Worm (Caenorhabditis elegans) whole organism, late embryonic: ENCODE measurements around the gene T05C1.2.

Experiments
- C08G9.2 ChIP-seq: sonication (generic microtip); optimal IDR thresholded peaks from 2 replicates; lab custom pipeline; 2016; ENCODE audit warnings: mild to moderate bottlenecking, missing genetic modification characterization, moderate library complexity, missing compliant biosample characterization
- C38D4.7 ChIP-seq: fragments of 200-800 bp; sonication (Bioruptor generic); optimal IDR thresholded peaks from 2 replicates; lab custom pipeline; 2018; ENCODE audit warnings: mild to moderate bottlenecking, missing genetic modification characterization, moderate library complexity, missing compliant biosample characterization
- F13H6.1 ChIP-seq: sonication (generic microtip); optimal IDR thresholded peaks from 2 replicates; lab custom pipeline; 2016; ENCODE audit warnings: missing genetic modification characterization, missing compliant biosample characterization
- K02D7.2 ChIP-seq: sonication (generic microtip); optimal IDR thresholded peaks from 2 replicates; lab custom pipeline; 2017; ENCODE audit warnings: mild to moderate bottlenecking, missing genetic modification characterization, missing compliant biosample characterization
- Y22D7AL.16 ChIP-seq: sonication (generic microtip); optimal IDR thresholded peaks from 2 replicates; lab custom pipeline; 2016; ENCODE audit warnings: missing genetic modification characterization, missing compliant biosample characterization
- ceh-14 ChIP-seq: sonication (generic microtip); optimal IDR thresholded peaks from 2 replicates; lab custom pipeline; 2016; ENCODE audit warnings: missing genotype, missing genetic modification characterization, missing compliant biosample characterization
- ceh-18 ChIP-seq: sonication (generic microtip); optimal IDR thresholded peaks from 2 replicates; lab custom pipeline; 2016; ENCODE audit warnings: missing genetic modification characterization, missing compliant biosample characterization
- ceh-19 ChIP-seq: fragments of 200-800 bp; sonication (Bioruptor generic); optimal IDR thresholded peaks from 2 replicates; lab custom pipeline; 2018; ENCODE audit warnings: mild to moderate bottlenecking, missing genetic modification characterization, missing compliant biosample characterization
- ceh-22 ChIP-seq: sonication (generic microtip); optimal IDR thresholded peaks from 2 replicates; lab custom pipeline; 2017; ENCODE audit warnings: missing biosample characterization, missing genetic modification characterization
- ceh-31 ChIP-seq: sonication (generic microtip); optimal IDR thresholded peaks from 2 replicates; lab custom pipeline; 2016; ENCODE audit warnings: missing genetic modification characterization, missing compliant biosample characterization
- ceh-34 ChIP-seq: sonication (generic microtip); optimal IDR thresholded peaks from 2 replicates; lab custom pipeline; 2016; ENCODE audit warnings: mild to moderate bottlenecking, missing genetic modification characterization, missing compliant biosample characterization
- ceh-9 ChIP-seq: sonication (generic microtip); optimal IDR thresholded peaks from 2 replicates; lab custom pipeline; 2016; ENCODE audit warnings: mild to moderate bottlenecking, missing genetic modification characterization, inconsistent platforms, missing compliant biosample characterization
- che-1 ChIP-seq: sonication (generic microtip); optimal IDR thresholded peaks from 2 replicates; lab custom pipeline; 2016; ENCODE audit warnings: mild to moderate bottlenecking, missing genetic modification characterization, missing compliant biosample characterization
- ets-4 ChIP-seq: sonication (generic microtip); optimal IDR thresholded peaks from 2 replicates; lab custom pipeline; 2016; ENCODE audit warnings: missing genetic modification characterization, missing compliant biosample characterization
- eyg-1 ChIP-seq: sonication (generic microtip); optimal IDR thresholded peaks from 2 replicates; lab custom pipeline; 2016; ENCODE audit warnings: missing genotype, missing genetic modification characterization, missing compliant biosample characterization
- fax-1 ChIP-seq: sonication (generic microtip); optimal IDR thresholded peaks from 2 replicates; lab custom pipeline; 2016; ENCODE audit warnings: missing genotype, missing genetic modification characterization, missing compliant biosample characterization
- fkh-10 ChIP-seq: fragments of 150-350 bp; optimal IDR thresholded peaks from 2 replicates; lab custom pipeline; 2014; ENCODE audit warnings: missing biosample characterization, missing genetic modification reagents, missing genetic modification characterization
- fkh-6 ChIP-seq: sonication (generic microtip); optimal IDR thresholded peaks from 2 replicates; lab custom pipeline; 2016; ENCODE audit warnings: missing genetic modification characterization, missing compliant biosample characterization
- gmeb-2 ChIP-seq: sonication (generic microtip); optimal IDR thresholded peaks from 2 replicates; lab custom pipeline; 2016; ENCODE audit warnings: missing genetic modification characterization, inconsistent platforms, missing compliant biosample characterization
- hlh-30 ChIP-seq: sonication (generic microtip); optimal IDR thresholded peaks from 2 replicates; lab custom pipeline; 2017; ENCODE audit warnings: antibody characterized with exemption, missing genetic modification characterization, missing compliant biosample characterization; ENCODE audit not compliant: insufficient read depth
- hlh-8 ChIP-seq: sonication (generic microtip); optimal IDR thresholded peaks from 2 replicates; lab custom pipeline; 2016; ENCODE audit warnings: missing genotype, missing genetic modification characterization, missing compliant biosample characterization
- lim-6 ChIP-seq: sonication (generic microtip); optimal IDR thresholded peaks from 2 replicates; lab custom pipeline; 2016; ENCODE audit warnings: missing genetic modification characterization, missing compliant biosample characterization
- nfya-1 ChIP-seq: sonication (generic microtip); optimal IDR thresholded peaks from 2 replicates; lab custom pipeline; 2017; ENCODE audit warnings: missing genetic modification characterization, mild to moderate bottlenecking, missing compliant biosample characterization, antibody characterized with exemption, moderate library complexity
- nhr-11 ChIP-seq: fragments of 150-350 bp; optimal IDR thresholded peaks from 2 replicates; lab custom pipeline; 2014; ENCODE audit warnings: missing biosample characterization, missing genetic modification characterization
- npax-4 ChIP-seq: sonication (generic microtip); optimal IDR thresholded peaks from 2 replicates; lab custom pipeline; 2016; ENCODE audit warnings: missing genetic modification characterization, missing compliant biosample characterization
- odd-2 ChIP-seq: sonication (generic microtip); optimal IDR thresholded peaks from 2 replicates; lab custom pipeline; 2017; ENCODE audit warnings: antibody characterized with exemption, mild to moderate bottlenecking, missing genetic modification characterization, missing compliant biosample characterization
- pha-4 ChIP-seq: fragments of 150-350 bp; optimal IDR thresholded peaks from 2 replicates; lab custom pipeline; 2018; ENCODE audit warnings: missing biosample characterization, missing genetic modification reagents, missing genetic modification characterization
- pqm-1 ChIP-seq: sonication (generic microtip); optimal IDR thresholded peaks from 2 replicates; lab custom pipeline; 2016; ENCODE audit warnings: missing genetic modification characterization, missing compliant biosample characterization
- pros-1 ChIP-seq: fragments of 150-350 bp; optimal IDR thresholded peaks from 2 replicates; lab custom pipeline; 2014; ENCODE audit warnings: missing biosample characterization, missing genetic modification reagents, missing genetic modification characterization
- sdc-2 ChIP-seq: sonication (generic microtip); optimal IDR thresholded peaks from 2 replicates; lab custom pipeline; 2016; ENCODE audit warnings: missing genotype, missing genetic modification characterization, missing compliant biosample characterization
- sox-4 ChIP-seq: sonication (generic microtip); optimal IDR thresholded peaks from 2 replicates; lab custom pipeline; 2017; ENCODE audit warnings: mild to moderate bottlenecking, missing genetic modification characterization, inconsistent platforms, missing compliant biosample characterization
- tbx-2 ChIP-seq: sonication (generic microtip); optimal IDR thresholded peaks from 2 replicates; lab custom pipeline; 2016; ENCODE audit warnings: missing genetic modification characterization, missing compliant biosample characterization
- tbx-7 ChIP-seq: sonication (generic microtip); optimal IDR thresholded peaks from 2 replicates; lab custom pipeline; 2016; ENCODE audit warnings: missing genotype, missing genetic modification characterization, missing compliant biosample characterization
- unc-3 ChIP-seq, 2 experiments: fragments of 200-800 bp in 1 of 2; sonication (Bioruptor generic) in 1 of 2; sonication (generic microtip) in 1 of 2; conservative IDR thresholded peaks in 1 of 2; optimal IDR thresholded peaks in 1 of 2; 2 replicates each; pipeline versions ENCODE4 v1.3.6 to Lab custom; 2016 to 2022; ENCODE audit warnings: missing compliant biosample characterization in 2 of 2, missing genetic modification characterization in 2 of 2, missing genetic modification reagents in 1 of 2
- unc-42 ChIP-seq: sonication (generic microtip); optimal IDR thresholded peaks from 2 replicates; lab custom pipeline; 2016; ENCODE audit warnings: missing genotype, missing genetic modification characterization, missing compliant biosample characterization
- unc-55 ChIP-seq: sonication (generic microtip); optimal IDR thresholded peaks from 2 replicates; lab custom pipeline; 2017; ENCODE audit warnings: missing biosample characterization, missing genetic modification reagents, missing genetic modification characterization
- ztf-16 ChIP-seq: sonication (generic microtip); optimal IDR thresholded peaks from 2 replicates; lab custom pipeline; 2017; ENCODE audit warnings: missing genetic modification characterization, missing compliant biosample characterization

Gene T05C1.2

DNA sequence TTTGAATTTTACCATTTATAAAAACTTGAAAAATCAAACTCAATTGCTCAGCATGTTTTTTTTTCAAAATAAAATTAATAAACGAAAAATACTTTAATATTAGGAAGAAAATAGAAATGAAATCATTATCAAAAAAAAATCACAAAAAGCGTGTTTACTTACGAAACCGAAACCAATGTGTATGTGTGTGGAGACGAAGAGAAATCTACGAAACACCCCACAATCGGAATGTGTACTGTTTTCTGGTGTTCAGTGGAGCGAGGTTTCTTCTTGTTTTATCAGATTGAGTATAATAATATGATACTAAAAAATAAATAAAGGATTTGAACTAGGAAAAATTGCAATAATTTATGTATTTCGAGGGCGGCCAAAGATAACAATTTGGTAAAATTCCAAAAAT lies 25.7 kb upstream of the T05C1.2 start:
- no peak for TF ChIP-seq odd-2
- TF ChIP-seq sox-4 = no peak
- TF ChIP-seq ets-4 (tag; lab: Kevin White, UChicago) = no peak
- no peak for TF ChIP-seq tbx-7 (tag; lab: Kevin White, UChicago)
- no peak for TF ChIP-seq npax-4 (tag; lab: Kevin White, UChicago)
- no peak for TF ChIP-seq Y22D7AL.16 (tag; lab: Kevin White, UChicago)
- TF ChIP-seq pros-1 (tag; lab: Kevin White, UChicago) = no peak
- no peak for TF ChIP-seq nhr-11
- TF ChIP-seq ceh-19 (GFP tag; lab: Kevin White, UChicago) = no peak
- no peak for TF ChIP-seq tbx-2
- no peak for TF ChIP-seq pqm-1 (tag; lab: Kevin White, UChicago)
- TF ChIP-seq fax-1 (tag; lab: Kevin White, UChicago) = no peak
- no peak for TF ChIP-seq fkh-6

DNA sequence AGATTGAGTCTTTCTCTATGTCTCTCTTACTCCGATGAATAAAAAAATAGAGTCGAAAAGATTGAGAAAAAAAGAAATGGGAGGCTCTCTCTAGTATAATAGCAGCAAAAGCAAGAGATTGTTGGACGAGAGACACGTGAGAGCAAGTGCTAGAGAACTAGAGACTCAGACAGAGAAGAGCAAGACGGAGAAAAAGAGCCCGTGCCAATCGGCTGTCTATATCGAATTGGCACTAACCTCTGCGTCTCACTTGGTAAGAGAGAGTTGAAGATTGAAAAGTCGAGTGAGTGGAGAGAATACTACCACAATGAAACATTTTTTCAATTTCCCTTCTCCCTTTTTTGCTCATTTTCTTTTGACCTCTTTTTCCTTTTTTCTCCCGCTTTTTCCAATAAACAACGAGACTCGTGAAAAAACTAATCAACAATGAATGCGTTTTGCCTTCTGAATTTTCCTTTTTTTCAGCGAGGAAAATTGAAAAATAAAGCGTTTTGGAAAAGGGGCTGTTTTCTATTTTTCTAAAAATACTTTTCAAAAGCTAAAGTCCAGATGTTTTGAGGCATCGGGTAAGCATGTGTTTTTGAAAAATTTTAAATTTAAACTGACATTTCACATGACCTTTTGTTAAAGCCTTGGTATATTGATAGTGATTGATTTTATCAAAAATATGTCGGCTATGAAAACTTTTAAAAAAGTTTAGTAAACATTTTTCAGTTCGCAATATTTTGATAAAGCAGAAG lies 24.8 kb upstream of the T05C1.2 start:
- TF ChIP-seq hlh-30 (tag; lab: Kevin White, UChicago) = peak; percentile 86
- TF ChIP-seq ztf-16 (tag; lab: Kevin White, UChicago) = no peak
- peak; percentile 92 for TF ChIP-seq nfya-1 (tag; lab: Kevin White, UChicago)
- TF ChIP-seq ceh-31 (tag; lab: Kevin White, UChicago) = peak; percentile 56
- peak; percentile 77 for TF ChIP-seq unc-55 (GFP tag; lab: Kevin White, UChicago)
- TF ChIP-seq sdc-2 (tag; lab: Kevin White, UChicago) = peak; percentile 4
- peak; percentile 83 for TF ChIP-seq unc-42 (tag; lab: Kevin White, UChicago)
- peak; percentile 30 for TF ChIP-seq ceh-34 (tag; lab: Kevin White, UChicago)
- peak; percentile 70 for TF ChIP-seq ceh-18 (tag; lab: Kevin White, UChicago)
- TF ChIP-seq ceh-22 = no peak
- TF ChIP-seq gmeb-2 (tag; lab: Kevin White, UChicago) = no peak
- TF ChIP-seq tbx-2 = peak; percentile 42
- TF ChIP-seq F13H6.1 = no peak
- TF ChIP-seq pqm-1 (tag; lab: Kevin White, UChicago) = no peak
- TF ChIP-seq C08G9.2 = no peak
- TF ChIP-seq pros-1 (tag; lab: Kevin White, UChicago) = peak; percentile 26
- peak; percentile 83 for TF ChIP-seq ceh-14 (tag; lab: Kevin White, UChicago)

DNA sequence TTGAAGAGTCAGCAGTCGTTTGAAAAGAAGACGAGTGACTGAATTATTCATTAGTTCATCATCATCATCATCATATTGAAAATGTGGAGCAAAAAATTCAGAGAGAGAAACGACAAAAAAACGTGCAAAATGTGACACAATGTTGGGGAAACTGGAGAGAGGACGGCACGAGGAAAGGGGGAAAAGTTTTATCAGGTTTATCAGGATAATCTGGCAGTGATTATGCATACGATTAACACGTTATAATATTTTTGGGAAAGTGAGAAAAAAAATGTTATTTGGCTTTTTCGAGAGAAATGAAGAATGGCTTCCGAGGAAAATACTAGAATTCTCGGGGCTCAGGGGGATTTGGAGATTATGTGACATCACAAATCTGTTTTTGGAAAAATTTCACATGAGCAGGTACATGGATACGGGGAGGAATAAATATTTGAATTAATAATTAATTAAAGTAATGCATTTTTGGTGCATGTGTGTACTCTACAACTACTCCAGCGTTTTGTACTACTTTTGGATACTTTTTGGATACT lies 23.2 kb upstream of the T05C1.2 start, which contains the start of gene camt-1:
camt-1 (minus strand) TSS at position 51 of the 530 bp plus-strand sequence.
- TF ChIP-seq pha-4 (tag; lab: Kevin White, UChicago) (no peak), che-1 (tag; lab: Kevin White, UChicago) (no peak), fkh-10 (GFP tag; lab: Kevin White, UChicago) (no peak), gmeb-2 (tag; lab: Kevin White, UChicago) (no peak), Y22D7AL.16 (tag; lab: Kevin White, UChicago) (no peak), ceh-31 (tag; lab: Kevin White, UChicago) (no peak), nhr-11 (no peak), ceh-9 (tag; lab: Kevin White, UChicago) (no peak), pros-1 (tag; lab: Kevin White, UChicago) (no peak), unc-55 (GFP tag; lab: Kevin White, UChicago) (no peak), unc-3 (GFP tag; conservative IDR thresholded peaks at IDR 0.05; lab: Robert Waterston, UW) (no peak), unc-3 (tag; optimal IDR thresholded peaks at IDR 0.05; lab: Kevin White, UChicago) (no peak), lim-6 (tag; lab: Kevin White, UChicago) (no peak), hlh-8 (no peak), odd-2 (no peak), unc-42 (tag; lab: Kevin White, UChicago) (no peak), F13H6.1 (no peak), C38D4.7 (GFP tag; lab: Kevin White, UChicago) (no peak), K02D7.2 (tag; lab: Kevin White, UChicago) (no peak), eyg-1 (no peak)
